Worm (Caenorhabditis elegans) whole organism, late embryonic: ENCODE results near the gene ergi-1.
A peak's percentile ranks its signal among the peaks of the same experiment; 100 is the strongest.

Source experiments
- C08G9.2 ChIP-seq: sonication (generic microtip); optimal IDR thresholded peaks from 2 replicates; lab custom pipeline; 2016; ENCODE audit warnings: mild to moderate bottlenecking, missing genetic modification characterization, moderate library complexity, missing compliant biosample characterization
- C38D4.7 ChIP-seq: fragments of 200-800 bp; sonication (Bioruptor generic); optimal IDR thresholded peaks from 2 replicates; lab custom pipeline; 2018; ENCODE audit warnings: mild to moderate bottlenecking, missing genetic modification characterization, moderate library complexity, missing compliant biosample characterization
- F13H6.1 ChIP-seq: sonication (generic microtip); optimal IDR thresholded peaks from 2 replicates; lab custom pipeline; 2016; ENCODE audit warnings: missing genetic modification characterization, missing compliant biosample characterization
- ceh-14 ChIP-seq: sonication (generic microtip); optimal IDR thresholded peaks from 2 replicates; lab custom pipeline; 2016; ENCODE audit warnings: missing genotype, missing genetic modification characterization, missing compliant biosample characterization
- ceh-18 ChIP-seq: sonication (generic microtip); optimal IDR thresholded peaks from 2 replicates; lab custom pipeline; 2016; ENCODE audit warnings: missing genetic modification characterization, missing compliant biosample characterization
- ceh-19 ChIP-seq: fragments of 200-800 bp; sonication (Bioruptor generic); optimal IDR thresholded peaks from 2 replicates; lab custom pipeline; 2018; ENCODE audit warnings: mild to moderate bottlenecking, missing genetic modification characterization, missing compliant biosample characterization
- ceh-30 ChIP-seq: fragments of 150-350 bp; optimal IDR thresholded peaks from 2 replicates; lab custom pipeline; 2014; ENCODE audit warnings: missing biosample characterization, missing genetic modification characterization
- ceh-31 ChIP-seq: sonication (generic microtip); optimal IDR thresholded peaks from 2 replicates; lab custom pipeline; 2016; ENCODE audit warnings: missing genetic modification characterization, missing compliant biosample characterization
- ceh-34 ChIP-seq: sonication (generic microtip); optimal IDR thresholded peaks from 2 replicates; lab custom pipeline; 2016; ENCODE audit warnings: mild to moderate bottlenecking, missing genetic modification characterization, missing compliant biosample characterization
- ceh-45 ChIP-seq: fragments of 200-800 bp; sonication (Bioruptor generic); IDR thresholded peaks from 2 replicates; pipeline ENCODE4 v1.3.6; 2022; ENCODE audit warnings: missing genetic modification reagents, missing genetic modification characterization, missing compliant biosample characterization
- ceh-48 ChIP-seq: sonication (generic microtip); optimal IDR thresholded peaks from 2 replicates; lab custom pipeline; 2016; ENCODE audit warnings: missing genetic modification characterization, inconsistent platforms, missing compliant biosample characterization
- ceh-9 ChIP-seq: sonication (generic microtip); optimal IDR thresholded peaks from 2 replicates; lab custom pipeline; 2016; ENCODE audit warnings: mild to moderate bottlenecking, missing genetic modification characterization, inconsistent platforms, missing compliant biosample characterization
- che-1 ChIP-seq: sonication (generic microtip); optimal IDR thresholded peaks from 2 replicates; lab custom pipeline; 2016; ENCODE audit warnings: mild to moderate bottlenecking, missing genetic modification characterization, missing compliant biosample characterization
- dmd-4 ChIP-seq: sonication (generic microtip); optimal IDR thresholded peaks from 2 replicates; lab custom pipeline; 2016; ENCODE audit warnings: borderline replicate concordance, missing genetic modification characterization, missing compliant biosample characterization
- elt-2 ChIP-seq: sonication (generic microtip); optimal IDR thresholded peaks from 2 replicates; lab custom pipeline; 2016; ENCODE audit warnings: missing genetic modification reagents, missing genetic modification characterization, missing compliant biosample characterization
- elt-4 ChIP-seq: sonication (generic microtip); optimal IDR thresholded peaks from 2 replicates; lab custom pipeline; 2016; ENCODE audit warnings: missing genetic modification characterization, missing compliant biosample characterization
- ets-4 ChIP-seq: sonication (generic microtip); optimal IDR thresholded peaks from 2 replicates; lab custom pipeline; 2016; ENCODE audit warnings: missing genetic modification characterization, missing compliant biosample characterization
- gmeb-2 ChIP-seq: sonication (generic microtip); optimal IDR thresholded peaks from 2 replicates; lab custom pipeline; 2016; ENCODE audit warnings: missing genetic modification characterization, inconsistent platforms, missing compliant biosample characterization
- hlh-30 ChIP-seq: sonication (generic microtip); optimal IDR thresholded peaks from 2 replicates; lab custom pipeline; 2017; ENCODE audit warnings: antibody characterized with exemption, missing genetic modification characterization, missing compliant biosample characterization; ENCODE audit not compliant: insufficient read depth
- hlh-8 ChIP-seq: sonication (generic microtip); optimal IDR thresholded peaks from 2 replicates; lab custom pipeline; 2016; ENCODE audit warnings: missing genotype, missing genetic modification characterization, missing compliant biosample characterization
- lin-11 ChIP-seq: fragments of 200-800 bp; sonication (Bioruptor generic); optimal IDR thresholded peaks from 2 replicates; lab custom pipeline; 2018; ENCODE audit warnings: mild to moderate bottlenecking, missing genetic modification characterization, missing compliant biosample characterization
- madf-2 ChIP-seq: sonication (generic microtip); optimal IDR thresholded peaks from 2 replicates; lab custom pipeline; 2017; ENCODE audit warnings: missing genetic modification characterization, missing compliant biosample characterization
- nfya-1 ChIP-seq: sonication (generic microtip); optimal IDR thresholded peaks from 2 replicates; lab custom pipeline; 2017; ENCODE audit warnings: missing genetic modification characterization, mild to moderate bottlenecking, missing compliant biosample characterization, antibody characterized with exemption, moderate library complexity
- nhr-11 ChIP-seq: fragments of 150-350 bp; optimal IDR thresholded peaks from 2 replicates; lab custom pipeline; 2014; ENCODE audit warnings: missing biosample characterization, missing genetic modification characterization
- npax-4 ChIP-seq: sonication (generic microtip); optimal IDR thresholded peaks from 2 replicates; lab custom pipeline; 2016; ENCODE audit warnings: missing genetic modification characterization, missing compliant biosample characterization
- odd-2 ChIP-seq: sonication (generic microtip); optimal IDR thresholded peaks from 2 replicates; lab custom pipeline; 2017; ENCODE audit warnings: antibody characterized with exemption, mild to moderate bottlenecking, missing genetic modification characterization, missing compliant biosample characterization
- pag-3 ChIP-seq: sonication (generic microtip); optimal IDR thresholded peaks from 2 replicates; lab custom pipeline; 2016; ENCODE audit warnings: missing compliant biosample characterization, missing genetic modification characterization, borderline replicate concordance
- pat-9 ChIP-seq: fragments of 200-800 bp; sonication (Bioruptor generic); optimal IDR thresholded peaks from 2 replicates; lab custom pipeline; 2018; ENCODE audit warnings: mild to moderate bottlenecking, missing genetic modification characterization, moderate library complexity, missing compliant biosample characterization
- pha-2 ChIP-seq: sonication (generic microtip); optimal IDR thresholded peaks from 2 replicates; lab custom pipeline; 2017; ENCODE audit warnings: mild to moderate bottlenecking, missing genetic modification characterization, missing compliant biosample characterization
- pqm-1 ChIP-seq: sonication (generic microtip); optimal IDR thresholded peaks from 2 replicates; lab custom pipeline; 2016; ENCODE audit warnings: missing genetic modification characterization, missing compliant biosample characterization
- pros-1 ChIP-seq: fragments of 150-350 bp; optimal IDR thresholded peaks from 2 replicates; lab custom pipeline; 2014; ENCODE audit warnings: missing biosample characterization, missing genetic modification reagents, missing genetic modification characterization
- ref-2 ChIP-seq: sonication (generic microtip); optimal IDR thresholded peaks from 2 replicates; lab custom pipeline; 2016; ENCODE audit warnings: missing genetic modification characterization, missing compliant biosample characterization
- rnt-1 ChIP-seq: sonication (generic microtip); optimal IDR thresholded peaks from 2 replicates; lab custom pipeline; 2016; ENCODE audit warnings: missing genetic modification characterization, missing compliant biosample characterization
- sdc-2 ChIP-seq: sonication (generic microtip); optimal IDR thresholded peaks from 2 replicates; lab custom pipeline; 2016; ENCODE audit warnings: missing genotype, missing genetic modification characterization, missing compliant biosample characterization
- sox-2 ChIP-seq: fragments of 200-800 bp; sonication (Bioruptor generic); IDR thresholded peaks from 2 replicates; pipeline ENCODE4 v1.3.6; 2022; ENCODE audit warnings: missing genetic modification reagents, missing genetic modification characterization, missing compliant biosample characterization
- sox-4 ChIP-seq: sonication (generic microtip); optimal IDR thresholded peaks from 2 replicates; lab custom pipeline; 2017; ENCODE audit warnings: mild to moderate bottlenecking, missing genetic modification characterization, inconsistent platforms, missing compliant biosample characterization
- tbx-2 ChIP-seq: sonication (generic microtip); optimal IDR thresholded peaks from 2 replicates; lab custom pipeline; 2016; ENCODE audit warnings: missing genetic modification characterization, missing compliant biosample characterization
- tbx-7 ChIP-seq: sonication (generic microtip); optimal IDR thresholded peaks from 2 replicates; lab custom pipeline; 2016; ENCODE audit warnings: missing genotype, missing genetic modification characterization, missing compliant biosample characterization
- ttx-3 ChIP-seq: sonication (generic microtip); optimal IDR thresholded peaks from 2 replicates; lab custom pipeline; 2016; ENCODE audit warnings: missing genetic modification reagents, missing genetic modification characterization, missing compliant biosample characterization
- unc-42 ChIP-seq: sonication (generic microtip); optimal IDR thresholded peaks from 2 replicates; lab custom pipeline; 2016; ENCODE audit warnings: missing genotype, missing genetic modification characterization, missing compliant biosample characterization
- unc-55 ChIP-seq: sonication (generic microtip); optimal IDR thresholded peaks from 2 replicates; lab custom pipeline; 2017; ENCODE audit warnings: missing biosample characterization, missing genetic modification reagents, missing genetic modification characterization
- unc-86 ChIP-seq: sonication (generic microtip); optimal IDR thresholded peaks from 2 replicates; lab custom pipeline; 2016; ENCODE audit warnings: missing genetic modification characterization, missing compliant biosample characterization

Gene ergi-1

ce11 chrX:2075169-2075568 lies 40.1 kb upstream of the ergi-1 start:
- no peak for TF ChIP-seq ceh-19
- no peak for TF ChIP-seq ceh-30 (tag; lab: Kevin White, UChicago)
- TF ChIP-seq tbx-7 (tag; lab: Kevin White, UChicago): no peak
- no peak for TF ChIP-seq pha-2 (tag; lab: Kevin White, UChicago)
- no peak for TF ChIP-seq F13H6.1 (tag; lab: Kevin White, UChicago)
- no peak for TF ChIP-seq gmeb-2 (tag; lab: Kevin White, UChicago)
- no peak for TF ChIP-seq rnt-1 (tag; lab: Kevin White, UChicago)
- TF ChIP-seq ceh-31 (tag; lab: Kevin White, UChicago): no peak
- no peak for TF ChIP-seq pat-9 (tag; lab: Kevin White, UChicago)
- no peak for TF ChIP-seq ttx-3 (tag; lab: Kevin White, UChicago)
- TF ChIP-seq odd-2 (tag; lab: Kevin White, UChicago): no peak
- TF ChIP-seq ceh-9 (tag; lab: Kevin White, UChicago): no peak
- no peak for TF ChIP-seq madf-2 (tag; lab: Kevin White, UChicago)
- no peak for TF ChIP-seq hlh-30 (tag; lab: Kevin White, UChicago)
- TF ChIP-seq C38D4.7 (GFP tag; lab: Kevin White, UChicago): no peak
- TF ChIP-seq ceh-48 (tag; lab: Kevin White, UChicago): no peak

- TF ChIP-seq unc-42 (tag; lab: Kevin White, UChicago): no peak
- TF ChIP-seq unc-86 (tag; lab: Kevin White, UChicago): no peak
- no peak for TF ChIP-seq pqm-1 (tag; lab: Kevin White, UChicago)
- TF ChIP-seq sox-2 (GFP tag; lab: Robert Waterston, UW): no peak
- TF ChIP-seq ets-4 (tag; lab: Kevin White, UChicago): no peak
- TF ChIP-seq hlh-8: no peak
- no peak for TF ChIP-seq C08G9.2 (tag; lab: Kevin White, UChicago)
- no peak for TF ChIP-seq ceh-19
- no peak for TF ChIP-seq pat-9 (tag; lab: Kevin White, UChicago)
- no peak for TF ChIP-seq pag-3 (tag; lab: Kevin White, UChicago)
- no peak for TF ChIP-seq dmd-4 (tag; lab: Kevin White, UChicago)
- TF ChIP-seq pros-1: no peak
- TF ChIP-seq nhr-11 (tag; lab: Kevin White, UChicago): no peak
Observed at ce11 chrX:2074055-2074454, 39.0 kb upstream of the ergi-1 start, which contains the start of gene txdc-12.2. Gene txdc-12.2 (plus strand): TSS chrX:2074450.

DNA sequence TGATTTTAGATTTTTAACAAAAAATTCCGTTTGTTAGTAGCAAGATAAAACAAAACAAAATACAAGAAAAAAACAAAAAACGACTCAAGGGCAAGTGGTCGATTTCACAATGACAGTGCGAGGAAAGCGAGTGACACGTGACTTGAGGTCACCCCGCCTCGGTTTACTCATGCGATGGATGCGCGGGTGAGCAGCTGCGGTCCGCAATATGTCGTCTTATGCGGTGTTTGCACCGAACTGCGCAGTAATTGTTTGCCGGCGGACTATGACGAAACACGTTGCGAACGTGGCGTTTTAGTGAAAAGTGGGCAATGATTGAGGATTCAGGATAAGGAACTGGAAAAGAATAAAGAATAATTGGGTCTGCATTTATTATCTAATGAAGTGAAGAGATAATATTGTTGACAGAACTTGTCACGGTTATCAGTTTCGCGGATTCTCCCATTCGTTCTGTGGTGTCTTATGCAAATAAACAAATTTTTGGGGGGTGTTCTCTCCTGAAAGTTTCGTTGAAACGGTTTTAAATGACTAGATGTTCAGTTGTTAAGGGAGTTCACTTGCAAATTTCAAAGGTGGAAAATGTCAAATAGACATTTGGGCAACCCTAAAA lies 36.4 kb upstream of the ergi-1 start:
- TF ChIP-seq pat-9 (tag; lab: Kevin White, UChicago): no peak
- no peak for TF ChIP-seq madf-2 (tag; lab: Kevin White, UChicago)
- no peak for TF ChIP-seq F13H6.1 (tag; lab: Kevin White, UChicago)
- peak; percentile 96 for TF ChIP-seq hlh-30 (tag; lab: Kevin White, UChicago)
- TF ChIP-seq ceh-34: peak; percentile 31
- no peak for TF ChIP-seq elt-4 (tag; lab: Kevin White, UChicago)
- peak; percentile 56 for TF ChIP-seq tbx-2 (tag; lab: Kevin White, UChicago)
- TF ChIP-seq sox-2 (GFP tag; lab: Robert Waterston, UW): 0 out of 2 replicates have a peak, but pooled peaks have one; percentile 5
- TF ChIP-seq C08G9.2 (tag; lab: Kevin White, UChicago): no peak
- no peak for TF ChIP-seq che-1 (tag; lab: Kevin White, UChicago)
- no peak for TF ChIP-seq sox-4 (tag; lab: Kevin White, UChicago)
- TF ChIP-seq sdc-2 (tag; lab: Kevin White, UChicago): peak; percentile 71
- TF ChIP-seq npax-4 (tag; lab: Kevin White, UChicago): no peak
- TF ChIP-seq unc-42 (tag; lab: Kevin White, UChicago): peak; percentile 42
- TF ChIP-seq unc-55: peak; percentile 23
- peak; percentile 55 for TF ChIP-seq ceh-31 (tag; lab: Kevin White, UChicago)
- TF ChIP-seq ref-2: no peak
- no peak for TF ChIP-seq ceh-14 (tag; lab: Kevin White, UChicago)
- peak; percentile 81 for TF ChIP-seq elt-2 (tag; lab: Kevin White, UChicago)
- TF ChIP-seq dmd-4 (tag; lab: Kevin White, UChicago): no peak
- TF ChIP-seq hlh-8: peak; percentile 6
- TF ChIP-seq nfya-1 (tag; lab: Kevin White, UChicago): peak; percentile 26
- no peak for TF ChIP-seq ceh-45 (GFP tag; lab: Robert Waterston, UW)
- peak; percentile 43 for TF ChIP-seq ceh-18 (tag; lab: Kevin White, UChicago)
- no peak for TF ChIP-seq lin-11 (tag; lab: Kevin White, UChicago)
